Worm (Caenorhabditis elegans): ENCODE results near the gene mstr-2.

- TF ChIP-seq tab-1 (GFP tag; IDR thresholded peaks at IDR 0.05): peak; percentile 93
- TF ChIP-seq klf-2 (GFP tag; conservative IDR thresholded peaks at IDR 0.05): peak; percentile 83
- peak; percentile 76 for TF ChIP-seq ref-1 (GFP tag; conservative IDR thresholded peaks at IDR 0.05)
These were observed 42.1 kb upstream of the mstr-2 start for ce11 chrIII:4426711-4427218.

Data from whole organism, midembryonic.